Fruit fly (Drosophila melanogaster) whole organism, adult: ENCODE data around the gene CG32271.

Source experiments
- CG12768 ChIP-seq: fragments of 200-800 bp; sonication (Bioruptor generic); optimal IDR thresholded peaks from 2 replicates; lab custom pipeline; 2017; ENCODE audit warnings: missing biosample characterization, missing genetic modification characterization, mild to moderate bottlenecking, moderate library complexity, missing genetic modification reagents
- CG14711 ChIP-seq: fragments of 200-800 bp; sonication (Bioruptor generic); optimal IDR thresholded peaks from 2 replicates; lab custom pipeline; 2018; ENCODE audit warnings: missing biosample characterization, mild to moderate bottlenecking, missing genetic modification characterization, moderate library complexity
- CG5204 ChIP-seq: fragments of 200-800 bp; sonication (Bioruptor generic); optimal IDR thresholded peaks from 2 replicates; lab custom pipeline; 2016; ENCODE audit warnings: missing biosample characterization, missing genetic modification characterization
- Clk ChIP-seq: fragments of 200-800 bp; sonication (Bioruptor generic); optimal IDR thresholded peaks from 2 replicates; lab custom pipeline; 2017; ENCODE audit warnings: missing biosample characterization, missing genetic modification characterization
- bab1 ChIP-seq: fragments of 200-800 bp; sonication (Bioruptor generic); optimal IDR thresholded peaks from 3 replicates; lab custom pipeline; 2019; ENCODE audit warnings: missing biosample characterization, mild to moderate bottlenecking, missing genetic modification characterization, moderate library complexity
- cnc ChIP-seq, 2 experiments: fragments of >200 bp; optimal IDR thresholded peaks; 2 replicates each; lab custom pipeline; 2017
- kay ChIP-seq: fragments of 200-800 bp; sonication (Bioruptor generic); peaks from one replicate; lab custom pipeline; 2016; ENCODE audit warnings: missing biosample characterization, missing genetic modification characterization, borderline replicate concordance
- pad ChIP-seq: fragments of 200-800 bp; sonication (Bioruptor generic); optimal IDR thresholded peaks from 3 replicates; lab custom pipeline; 2017; ENCODE audit warnings: missing biosample characterization, missing genetic modification characterization, mild to moderate bottlenecking, moderate library complexity, missing genetic modification reagents

- TF ChIP-seq Clk (GFP tag; lab: Kevin White, UChicago): no peak
- TF ChIP-seq CG5204 (GFP tag; lab: Kevin White, UChicago): no peak
- TF ChIP-seq CG12768 (GFP tag; lab: Kevin White, UChicago): no peak
- no peak for TF ChIP-seq CG14711 (tag; lab: Kevin White, UChicago)
- TF ChIP-seq kay (GFP tag; lab: Kevin White, UChicago): no peak
- TF ChIP-seq bab1 (GFP tag; lab: Kevin White, UChicago): no peak
- TF ChIP-seq pad: no peak
- TF ChIP-seq cnc (optimal IDR thresholded peaks at IDR 0.05; lab: Kevin White, UChicago): no peak
Observed at dm6 chr3L:3204348-3204747, 1.4 kb upstream of the CG32271 start, which contains the start of gene CG33159.
